Worm (Caenorhabditis elegans) whole organism, late embryonic: ENCODE measurements around the gene alh-12.

Experiments used
- ama-1 ChIP-seq: fragments of 150-350 bp; optimal IDR thresholded peaks from 2 replicates; lab custom pipeline; 2014
- ceh-14 ChIP-seq: sonication (generic microtip); optimal IDR thresholded peaks from 2 replicates; lab custom pipeline; 2016; ENCODE audit warnings: missing genotype, missing genetic modification characterization, missing compliant biosample characterization
- ceh-19 ChIP-seq: fragments of 200-800 bp; sonication (Bioruptor generic); optimal IDR thresholded peaks from 2 replicates; lab custom pipeline; 2018; ENCODE audit warnings: mild to moderate bottlenecking, missing genetic modification characterization, missing compliant biosample characterization
- ceh-30 ChIP-seq: fragments of 150-350 bp; optimal IDR thresholded peaks from 2 replicates; lab custom pipeline; 2014; ENCODE audit warnings: missing biosample characterization, missing genetic modification characterization
- lim-6 ChIP-seq: sonication (generic microtip); optimal IDR thresholded peaks from 2 replicates; lab custom pipeline; 2016; ENCODE audit warnings: missing genetic modification characterization, missing compliant biosample characterization
- madf-2 ChIP-seq: sonication (generic microtip); optimal IDR thresholded peaks from 2 replicates; lab custom pipeline; 2017; ENCODE audit warnings: missing genetic modification characterization, missing compliant biosample characterization
- nhr-11 ChIP-seq: fragments of 150-350 bp; optimal IDR thresholded peaks from 2 replicates; lab custom pipeline; 2014; ENCODE audit warnings: missing biosample characterization, missing genetic modification characterization
- pha-4 ChIP-seq: fragments of 150-350 bp; optimal IDR thresholded peaks from 2 replicates; lab custom pipeline; 2018; ENCODE audit warnings: missing biosample characterization, missing genetic modification reagents, missing genetic modification characterization
- pqm-1 ChIP-seq: sonication (generic microtip); optimal IDR thresholded peaks from 2 replicates; lab custom pipeline; 2016; ENCODE audit warnings: missing genetic modification characterization, missing compliant biosample characterization
- pros-1 ChIP-seq: fragments of 150-350 bp; optimal IDR thresholded peaks from 2 replicates; lab custom pipeline; 2014; ENCODE audit warnings: missing biosample characterization, missing genetic modification reagents, missing genetic modification characterization
- sox-4 ChIP-seq: sonication (generic microtip); optimal IDR thresholded peaks from 2 replicates; lab custom pipeline; 2017; ENCODE audit warnings: mild to moderate bottlenecking, missing genetic modification characterization, inconsistent platforms, missing compliant biosample characterization
- tbx-2 ChIP-seq: sonication (generic microtip); optimal IDR thresholded peaks from 2 replicates; lab custom pipeline; 2016; ENCODE audit warnings: missing genetic modification characterization, missing compliant biosample characterization

ce11 chrIII:7491931-7492330 lies 38.1 kb downstream of the alh-12 start:
- TF ChIP-seq madf-2 (tag; lab: Kevin White, UChicago) (no peak), ceh-14 (no peak), tbx-2 (no peak), pros-1 (tag; lab: Kevin White, UChicago) (no peak), nhr-11 (no peak), pqm-1 (tag; lab: Kevin White, UChicago) (no peak), lim-6 (tag; lab: Kevin White, UChicago) (no peak), ceh-30 (tag; lab: Kevin White, UChicago) (no peak), ceh-19 (GFP tag; lab: Kevin White, UChicago) (no peak), pha-4 (tag; lab: Kevin White, UChicago) (no peak), sox-4 (no peak), ama-1 (no peak)
